Worm (Caenorhabditis elegans): ENCODE measurements around the gene T11G6.2.

The T11G6.2 gene

DNA sequence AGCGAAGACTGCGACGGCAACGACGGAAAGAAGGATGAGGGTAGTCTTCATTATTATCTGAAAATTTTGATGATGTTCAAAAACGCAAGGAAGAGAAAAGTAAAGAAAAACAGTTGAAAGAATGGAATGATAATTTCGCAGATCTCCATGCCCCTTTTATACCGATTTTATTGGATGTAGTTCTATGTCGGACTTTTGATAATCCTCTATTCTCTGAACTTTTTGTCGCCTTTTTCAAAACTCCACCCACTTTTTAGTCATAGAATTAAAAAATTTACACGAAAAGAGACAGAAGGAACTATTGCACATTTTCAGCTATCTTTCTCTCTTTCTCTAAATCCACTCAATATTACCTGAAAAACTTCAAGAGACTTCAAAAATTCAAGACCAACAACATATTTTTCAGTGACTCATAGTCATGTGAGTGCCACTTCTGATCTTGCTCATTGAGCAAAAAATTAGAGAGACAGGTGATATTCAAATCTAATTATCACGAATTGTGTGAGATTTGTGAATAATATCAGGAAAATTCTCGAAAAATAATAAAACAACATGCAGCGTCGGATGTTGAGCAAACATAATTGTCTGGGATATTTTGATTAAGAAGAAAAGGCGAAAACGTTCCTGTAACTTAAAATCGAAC, 31.6 kb upstream of the T11G6.2 start, which contains the start of gene F13E9.15:
Gene F13E9.15 (minus strand): TSS at position 51 of the 643 bp plus-strand sequence.
- no peak for TF ChIP-seq ceh-82 (tag; optimal IDR thresholded peaks at IDR 0.05)
- TF ChIP-seq fkh-2 (tag; optimal IDR thresholded peaks at IDR 0.05): no peak
- no peak for TF ChIP-seq skn-1 (tag; optimal IDR thresholded peaks at IDR 0.05)
- no peak for TF ChIP-seq nhr-12 (tag; optimal IDR thresholded peaks at IDR 0.05)
- TF ChIP-seq lsy-12 (tag; optimal IDR thresholded peaks at IDR 0.05): no peak
- TF ChIP-seq nhr-23 (tag; optimal IDR thresholded peaks at IDR 0.05): no peak
- TF ChIP-seq tbx-2 (tag; optimal IDR thresholded peaks at IDR 0.05): no peak
- TF ChIP-seq mdl-1 (tag; optimal IDR thresholded peaks at IDR 0.05): no peak
- no peak for TF ChIP-seq ztf-11 (tag; optimal IDR thresholded peaks at IDR 0.05)
- TF ChIP-seq nhr-11 (tag; optimal IDR thresholded peaks at IDR 0.05): no peak
- no peak for TF ChIP-seq nhr-28 (tag; optimal IDR thresholded peaks at IDR 0.05)
- no peak for TF ChIP-seq unc-62 (GFP tag; optimal IDR thresholded peaks at IDR 0.05)
- no peak for TF ChIP-seq ama-1 (optimal IDR thresholded peaks at IDR 0.05)

DNA sequence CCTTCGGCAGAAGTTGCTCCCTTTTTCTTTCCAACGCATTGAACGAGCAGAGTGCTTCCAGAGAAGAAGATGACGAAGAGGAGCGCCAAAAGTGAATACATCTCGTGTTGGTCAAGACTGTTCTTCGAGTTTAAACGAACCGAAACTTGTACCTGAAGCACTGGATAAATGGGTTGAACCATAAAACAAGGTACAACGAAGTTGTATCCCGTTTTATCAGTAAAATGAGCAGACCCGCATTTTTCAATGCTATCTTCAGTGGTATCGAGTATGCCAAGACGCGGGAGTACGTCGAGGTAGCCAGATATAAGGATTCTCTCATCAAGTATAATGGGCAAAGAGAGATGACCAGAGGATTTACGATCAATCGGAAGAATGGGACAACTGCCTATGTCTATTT, 29.0 kb upstream of the T11G6.2 start, which contains the start of gene F13E9.16:
Gene F13E9.16 (minus strand): TSS at position 101 of the 400 bp plus-strand sequence.
- no peak for TF ChIP-seq jun-1 (tag; optimal IDR thresholded peaks at IDR 0.05)
- TF ChIP-seq elt-2 (tag; optimal IDR thresholded peaks at IDR 0.05): no peak
- no peak for TF ChIP-seq tbx-2 (tag; optimal IDR thresholded peaks at IDR 0.05)
- TF ChIP-seq lsy-12 (tag; optimal IDR thresholded peaks at IDR 0.05): no peak
- TF ChIP-seq nhr-25 (tag; optimal IDR thresholded peaks at IDR 0.05): no peak
- TF ChIP-seq fkh-2 (tag; optimal IDR thresholded peaks at IDR 0.05): no peak
- no peak for TF ChIP-seq ama-1 (optimal IDR thresholded peaks at IDR 0.05)
- no peak for TF ChIP-seq unc-62 (GFP tag; optimal IDR thresholded peaks at IDR 0.05)

DNA sequence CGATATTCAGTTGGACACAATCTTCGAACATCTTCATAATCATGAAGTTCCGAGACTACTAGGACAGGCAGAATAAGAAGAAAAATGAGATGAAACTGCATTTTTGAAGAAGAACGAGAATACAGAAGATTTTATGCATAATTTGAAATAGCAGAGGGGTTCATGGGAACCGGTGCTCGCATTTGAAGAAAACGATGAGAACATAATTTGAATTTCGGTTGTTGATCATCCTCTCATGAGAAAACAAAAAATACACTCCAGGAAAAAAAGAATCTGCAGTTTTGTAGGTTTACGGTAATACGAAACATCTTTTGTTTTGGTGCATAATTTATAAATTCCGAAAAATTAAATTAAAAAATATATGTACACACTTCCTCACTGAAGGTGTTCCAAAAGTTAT, 27.6 kb upstream of the T11G6.2 start, which contains the start of gene srlf-11:
Gene srlf-11 (minus strand): TSS at position 101 of the 400 bp plus-strand sequence.
- no peak for TF ChIP-seq ztf-4 (tag; optimal IDR thresholded peaks at IDR 0.05)
- TF ChIP-seq ama-1 (optimal IDR thresholded peaks at IDR 0.05): no peak
- TF ChIP-seq ztf-11 (tag; optimal IDR thresholded peaks at IDR 0.05): no peak

DNA sequence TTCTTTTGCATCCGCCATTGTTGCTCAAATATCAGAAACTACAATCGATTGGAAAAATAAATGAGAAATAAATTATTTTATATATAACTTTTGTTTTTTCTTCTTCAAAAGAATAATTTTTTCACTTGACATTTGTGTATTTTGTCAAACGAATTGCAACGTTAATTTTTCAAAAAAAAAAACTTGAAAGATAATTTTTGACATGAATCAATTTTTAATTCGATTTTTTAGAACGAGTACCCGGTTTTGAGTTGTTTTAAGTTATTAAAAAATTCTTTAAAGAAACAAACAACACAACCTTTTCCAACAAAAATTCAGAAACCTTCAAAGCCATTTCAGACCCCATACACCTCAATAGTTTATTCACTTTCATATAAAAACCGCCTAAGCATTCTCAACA, 26.0 kb upstream of the T11G6.2 start, which contains the start of gene F13E9.5:
Gene F13E9.5 (minus strand): TSS at position 101 of the 400 bp plus-strand sequence.
- TF ChIP-seq lsy-12 (tag; optimal IDR thresholded peaks at IDR 0.05) (no peak), mml-1 (tag; optimal IDR thresholded peaks at IDR 0.05) (no peak), ama-1 (optimal IDR thresholded peaks at IDR 0.05) (no peak)

- TF ChIP-seq nhr-23 (tag; optimal IDR thresholded peaks at IDR 0.05) (no peak), elt-2 (tag; optimal IDR thresholded peaks at IDR 0.05) (peak; percentile 67), fos-1 (tag; optimal IDR thresholded peaks at IDR 0.05) (no peak), mdl-1 (tag; optimal IDR thresholded peaks at IDR 0.05) (no peak), nhr-67 (tag; optimal IDR thresholded peaks at IDR 0.05) (no peak), nhr-43 (tag; optimal IDR thresholded peaks at IDR 0.05; ENCODE audit: poor library complexity, severe bottlenecking) (no peak), elt-3 (tag; optimal IDR thresholded peaks at IDR 0.05) (no peak), nhr-11 (tag; optimal IDR thresholded peaks at IDR 0.05) (no peak), zag-1 (tag; optimal IDR thresholded peaks at IDR 0.05) (no peak), daf-12 (tag; optimal IDR thresholded peaks at IDR 0.05) (no peak), pha-4 (tag; optimal IDR thresholded peaks at IDR 0.05) (no peak), ceh-28 (tag; optimal IDR thresholded peaks at IDR 0.05) (peak; percentile 18)
Measured at ce11 chrIV:10881230-10881629, 22.9 kb upstream of the T11G6.2 start, which contains the start of gene F13E9.13. TSS of gene F13E9.13 (plus strand) at chrIV:10881546.

ce11 chrIV:10880264-10880663, 22.0 kb upstream of the T11G6.2 start, which contains the start of gene fipr-15:
TSS of gene fipr-15 (plus strand) at chrIV:10880564.
- TF ChIP-seq nhr-237 (tag; optimal IDR thresholded peaks at IDR 0.05): no peak
- no peak for TF ChIP-seq elt-2 (tag; optimal IDR thresholded peaks at IDR 0.05)
- TF ChIP-seq ama-1 (optimal IDR thresholded peaks at IDR 0.05): no peak
- TF ChIP-seq nhr-23 (tag; optimal IDR thresholded peaks at IDR 0.05): no peak
- TF ChIP-seq egl-5 (tag; optimal IDR thresholded peaks at IDR 0.05): no peak
- TF ChIP-seq fkh-10 (GFP tag; optimal IDR thresholded peaks at IDR 0.05): no peak
- TF ChIP-seq unc-62 (GFP tag; optimal IDR thresholded peaks at IDR 0.05): no peak
- no peak for TF ChIP-seq zag-1 (tag; optimal IDR thresholded peaks at IDR 0.05)
- TF ChIP-seq ceh-28 (tag; optimal IDR thresholded peaks at IDR 0.05): no peak
- TF ChIP-seq mdl-1 (tag; optimal IDR thresholded peaks at IDR 0.05): no peak
- TF ChIP-seq nhr-67 (tag; optimal IDR thresholded peaks at IDR 0.05): no peak
- no peak for TF ChIP-seq nhr-28 (tag; optimal IDR thresholded peaks at IDR 0.05)
- no peak for TF ChIP-seq skn-1 (tag; optimal IDR thresholded peaks at IDR 0.05)
- no peak for TF ChIP-seq snpc-4 (tag; optimal IDR thresholded peaks at IDR 0.05)
- TF ChIP-seq ztf-4 (tag; optimal IDR thresholded peaks at IDR 0.05): no peak
- TF ChIP-seq jun-1 (tag; optimal IDR thresholded peaks at IDR 0.05): no peak
- TF ChIP-seq nhr-11 (tag; optimal IDR thresholded peaks at IDR 0.05): no peak
- no peak for TF ChIP-seq ceh-82 (tag; optimal IDR thresholded peaks at IDR 0.05)
- no peak for TF ChIP-seq lin-15B (tag; optimal IDR thresholded peaks at IDR 0.05)
- TF ChIP-seq ceh-9 (tag; optimal IDR thresholded peaks at IDR 0.05): no peak
